Fruit fly (Drosophila melanogaster): ENCODE results near the gene CG42821.

CG42821 gene

DNA sequence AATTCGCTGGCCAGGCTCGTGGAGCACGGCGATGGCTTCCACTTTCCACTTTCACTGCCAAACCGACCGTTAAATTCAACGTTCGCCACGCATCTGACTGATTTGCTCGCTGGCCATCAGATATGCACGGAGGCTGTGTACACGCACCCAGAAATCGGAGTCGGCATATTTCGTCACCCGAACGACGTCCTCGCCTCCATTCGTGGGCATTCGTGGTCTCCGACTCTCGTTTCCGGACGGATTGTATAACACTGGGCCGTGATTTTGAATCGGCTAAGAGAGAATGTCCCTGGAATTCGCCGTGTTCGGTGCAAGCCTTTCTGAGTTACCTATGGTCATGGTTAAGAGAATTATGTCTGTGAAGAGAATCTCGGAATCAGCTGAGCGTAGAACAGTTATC lies 46.9 kb upstream of the CG42821 start, which contains the start of gene beat-IIa:
beat-IIa (minus strand) TSS at position 97 of the 400 bp plus-strand sequence.
- TF ChIP-seq CG31441 (GFP tag; IDR thresholded peaks at IDR 0.05), result no peak
- TF ChIP-seq HLHmδ (GFP tag; optimal IDR thresholded peaks at IDR 0.05), result no peak
- no peak for TF ChIP-seq hb (GFP tag; IDR thresholded peaks at IDR 0.05; ENCODE audit: partially characterized antibody)
- no peak for TF ChIP-seq MBD-R2 (GFP tag; IDR thresholded peaks at IDR 0.05)
- TF ChIP-seq Doc2 (GFP tag; IDR thresholded peaks at IDR 0.05), result no peak
- TF ChIP-seq CG6689 (GFP tag; IDR thresholded peaks at IDR 0.05), result no peak
- peak in 1 of 2 experiments; percentile 25 for TF ChIP-seq Trl (optimal IDR thresholded peaks at IDR 0.05)
- no peak for TF ChIP-seq Trl (GFP tag; optimal IDR thresholded peaks at IDR 0.05)
- TF ChIP-seq CG16863 (GFP tag; optimal IDR thresholded peaks at IDR 0.05), result no peak
- no peak for TF ChIP-seq zf30C (GFP tag; optimal IDR thresholded peaks at IDR 0.05)
- TF ChIP-seq bigmax (GFP tag; optimal IDR thresholded peaks at IDR 0.05), result no peak
- no peak for TF ChIP-seq ato (GFP tag; IDR thresholded peaks at IDR 0.05; ENCODE audit: partially characterized antibody)
- no peak for TF ChIP-seq Nf-YA (GFP tag; IDR thresholded peaks at IDR 0.05)
- no peak for TF ChIP-seq slou (GFP tag; optimal IDR thresholded peaks at IDR 0.05)
- TF ChIP-seq CG3163 (GFP tag; optimal IDR thresholded peaks at IDR 0.05), result peak; percentile 66
- peak; percentile 16 for TF ChIP-seq Nf-YC (tag; optimal IDR thresholded peaks at IDR 0.05)
- no peak for TF ChIP-seq klu (GFP tag; IDR thresholded peaks at IDR 0.05)
- no peak for TF ChIP-seq CG30403 (GFP tag; optimal IDR thresholded peaks at IDR 0.05)
- TF ChIP-seq CG13287 (GFP tag; IDR thresholded peaks at IDR 0.05; ENCODE audit: partially characterized antibody), result no peak
- no peak for TF ChIP-seq hkb (optimal IDR thresholded peaks at IDR 0.05)
- no peak for TF ChIP-seq hkb (GFP tag; IDR thresholded peaks at IDR 0.05)
- no peak for TF ChIP-seq mirr (GFP tag; optimal IDR thresholded peaks at IDR 0.05)
- no peak for TF ChIP-seq Oaz (GFP tag; IDR thresholded peaks at IDR 0.05)
- TF ChIP-seq crp (GFP tag; optimal IDR thresholded peaks at IDR 0.05), result peak in 1 of 2 experiments; percentile 26
- no peak for TF ChIP-seq CG12659 (GFP tag; optimal IDR thresholded peaks at IDR 0.05)
- TF ChIP-seq pnt (GFP tag; optimal IDR thresholded peaks at IDR 0.05), result no peak
- no peak for TF ChIP-seq sob (GFP tag; IDR thresholded peaks at IDR 0.05)
- no peak for TF ChIP-seq tna (GFP tag; IDR thresholded peaks at IDR 0.05; ENCODE audit: partially characterized antibody)
- no peak for TF ChIP-seq repo (GFP tag; optimal IDR thresholded peaks at IDR 0.05)
- TF ChIP-seq CG14441 (GFP tag; IDR thresholded peaks at IDR 0.05), result no peak
- peak; percentile 97 for TF ChIP-seq Deaf1 (tag; optimal IDR thresholded peaks at IDR 0.05)

DNA sequence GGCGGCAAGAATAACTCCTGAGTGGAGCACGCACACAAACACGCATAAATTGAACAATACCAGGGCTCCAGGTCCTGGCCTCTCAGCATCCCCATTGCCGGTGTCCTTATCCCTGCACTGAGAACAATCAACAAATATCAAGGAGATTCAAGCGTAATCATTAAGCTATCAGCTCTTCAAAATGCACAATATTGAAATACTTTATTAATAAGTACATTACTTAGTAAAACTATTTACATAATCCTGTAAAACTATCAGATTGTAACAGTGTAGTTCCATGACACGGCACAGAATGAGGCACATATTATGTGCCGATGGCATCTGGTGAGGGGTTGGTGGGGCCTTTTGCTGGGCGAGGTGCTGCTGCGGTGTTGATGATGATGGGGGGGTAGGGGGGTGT lies 41.8 kb upstream of the CG42821 start:
- TF ChIP-seq vvl (GFP tag; IDR thresholded peaks at IDR 0.05), result peak; percentile 58; the same call in 1 of the 2 replicates
- 0 out of 2 replicates have a peak, but pooled peaks have one; percentile 33 for TF ChIP-seq ssp (GFP tag; IDR thresholded peaks at IDR 0.05)
- TF ChIP-seq CG32772 (GFP tag; IDR thresholded peaks at IDR 0.05), result peak; percentile 17; the same call in 1 of the 2 replicates
- TF ChIP-seq CG11085 (GFP tag; IDR thresholded peaks at IDR 0.05), result no peak
- TF ChIP-seq CG2116 (GFP tag; optimal IDR thresholded peaks at IDR 0.05), result no peak
- 0 out of 2 replicates have a peak, but pooled peaks have one; percentile 6 for TF ChIP-seq sisA (GFP tag; IDR thresholded peaks at IDR 0.05)
- no peak for TF ChIP-seq gfzf (GFP tag; optimal IDR thresholded peaks at IDR 0.05)
- TF ChIP-seq Dbx (GFP tag; IDR thresholded peaks at IDR 0.05), result peak; percentile 49; the same call in 1 of the 3 replicates
- no peak for TF ChIP-seq CG6683 (GFP tag; optimal IDR thresholded peaks at IDR 0.05)
- no peak for TF ChIP-seq CG30403 (GFP tag; optimal IDR thresholded peaks at IDR 0.05)
- TF ChIP-seq NC2α (GFP tag; optimal IDR thresholded peaks at IDR 0.05), result no peak
- TF ChIP-seq CG9817 (tag; optimal IDR thresholded peaks at IDR 0.05), result peak; percentile 24
- no peak for TF ChIP-seq CG15696 (tag; optimal IDR thresholded peaks at IDR 0.05)
- peak; percentile 7 for TF ChIP-seq ATbp (GFP tag; optimal IDR thresholded peaks at IDR 0.05)
- TF ChIP-seq hb (GFP tag; IDR thresholded peaks at IDR 0.05; ENCODE audit: partially characterized antibody), result no peak
- peak; percentile 27; the same call in 1 of the 2 replicates for TF ChIP-seq sob (GFP tag; IDR thresholded peaks at IDR 0.05)
- TF ChIP-seq CG17385 (GFP tag; optimal IDR thresholded peaks at IDR 0.05), result no peak
- TF ChIP-seq CG10147 (GFP tag; optimal IDR thresholded peaks at IDR 0.05), result peak; percentile 20
- no peak for TF ChIP-seq TFAM (GFP tag; optimal IDR thresholded peaks at IDR 0.05)
- TF ChIP-seq ham (GFP tag; IDR thresholded peaks at IDR 0.05), result no peak
- TF ChIP-seq lilli (GFP tag; optimal IDR thresholded peaks at IDR 0.05), result peak; percentile 2
- TF ChIP-seq CG8290 (GFP tag; optimal IDR thresholded peaks at IDR 0.05), result no peak
- peak in 1 of 2 experiments; percentile 64 for TF ChIP-seq CG8290 (tag; optimal IDR thresholded peaks at IDR 0.05)
- no peak for TF ChIP-seq CG7745 (tag; optimal IDR thresholded peaks at IDR 0.05)
- TF ChIP-seq slp2 (GFP tag; optimal IDR thresholded peaks at IDR 0.05), result no peak

All from whole organism, embryonic.